Worm (Caenorhabditis elegans) whole organism, L4 larva: Measurements from ENCODE around the gene C06C6.8.

Experiments used
- F10B5.3 ChIP-seq: sonication (generic microtip); optimal IDR thresholded peaks from 2 replicates; lab custom pipeline; 2016; ENCODE audit warnings: mild to moderate bottlenecking, missing genetic modification characterization, missing compliant biosample characterization
- F37D6.2 ChIP-seq: sonication (generic microtip); optimal IDR thresholded peaks from 2 replicates; lab custom pipeline; 2016; ENCODE audit warnings: mild to moderate bottlenecking, missing genetic modification characterization, missing compliant biosample characterization
- R02D3.7 ChIP-seq: fragments of 150-350 bp; sonication (generic microtip); optimal IDR thresholded peaks from 3 replicates; lab custom pipeline; 2014; ENCODE audit warnings: missing biosample characterization, missing genetic modification characterization
- ama-1 ChIP-seq: fragments of 150-350 bp; optimal IDR thresholded peaks from 2 replicates; lab custom pipeline; 2014; ENCODE audit warnings: inconsistent platforms, mixed read lengths
- ceh-44 ChIP-seq: fragments of 200-800 bp; sonication (Bioruptor generic); IDR thresholded peaks from 2 replicates; pipeline ENCODE4 v1.3.6; 2022; ENCODE audit warnings: missing genetic modification reagents, missing genetic modification characterization, missing compliant biosample characterization
- daf-19 ChIP-seq: fragments of 200-800 bp; sonication (Bioruptor generic); conservative IDR thresholded peaks from 2 replicates; pipeline ENCODE4 v1.3.6; 2022; ENCODE audit warnings: missing genetic modification characterization, missing compliant biosample characterization
- daf-8 ChIP-seq: fragments of 200-800 bp; sonication (Bioruptor generic); IDR thresholded peaks from 2 replicates; pipeline ENCODE4 v1.3.6; 2022; ENCODE audit warnings: missing genetic modification characterization, missing compliant biosample characterization
- dmd-8 ChIP-seq: fragments of 200-800 bp; sonication (Bioruptor generic); IDR thresholded peaks from 2 replicates; pipeline ENCODE4 v1.3.6; 2022; ENCODE audit warnings: missing genetic modification characterization, missing compliant biosample characterization
- dmd-9 ChIP-seq: fragments of 200-800 bp; sonication (Bioruptor generic); IDR thresholded peaks from 2 replicates; pipeline ENCODE4 v1.3.6; 2022; ENCODE audit warnings: missing genetic modification reagents, missing genetic modification characterization, missing compliant biosample characterization
- egl-43 ChIP-seq: fragments of 200-800 bp; sonication (Bioruptor generic); IDR thresholded peaks from 2 replicates; pipeline ENCODE4 v1.3.6; 2022; ENCODE audit warnings: missing genetic modification reagents, missing genetic modification characterization, missing compliant biosample characterization
- gei-8 ChIP-seq: fragments of 200-800 bp; sonication (Bioruptor generic); optimal IDR thresholded peaks from 2 replicates; lab custom pipeline; 2018; ENCODE audit warnings: mild to moderate bottlenecking, missing genetic modification characterization, missing compliant biosample characterization
- hlh-11 ChIP-seq: fragments of 200-800 bp; sonication (Bioruptor generic); optimal IDR thresholded peaks from 2 replicates; lab custom pipeline; 2018; ENCODE audit warnings: mild to moderate bottlenecking, missing genetic modification characterization, missing compliant biosample characterization
- lin-29 ChIP-seq: fragments of 200-800 bp; sonication (Bioruptor generic); IDR thresholded peaks from 2 replicates; pipeline ENCODE4 v1.3.6; 2022; ENCODE audit warnings: missing genetic modification reagents, missing genetic modification characterization, missing compliant biosample characterization
- nhr-10 ChIP-seq: fragments of 150-350 bp; optimal IDR thresholded peaks from 2 replicates; lab custom pipeline; 2014; ENCODE audit warnings: missing biosample characterization, missing genetic modification characterization
- pqm-1 ChIP-seq: sonication (generic microtip); optimal IDR thresholded peaks from 2 replicates; lab custom pipeline; 2017; ENCODE audit warnings: missing biosample characterization, missing genetic modification characterization
- set-16 ChIP-seq: fragments of 200-800 bp; sonication (Bioruptor generic); IDR thresholded peaks from 2 replicates; pipeline ENCODE4 v1.3.6; 2022; ENCODE audit warnings: missing genetic modification reagents, missing genetic modification characterization, missing compliant biosample characterization
- tag-97 ChIP-seq: fragments of 200-800 bp; sonication (Bioruptor generic); IDR thresholded peaks from 2 replicates; pipeline ENCODE4 v1.3.6; 2022; ENCODE audit warnings: missing genetic modification characterization, missing compliant biosample characterization
- unc-130 ChIP-seq: sonication (generic microtip); optimal IDR thresholded peaks from 2 replicates; lab custom pipeline; 2016; ENCODE audit warnings: missing genetic modification reagents, missing genetic modification characterization, missing compliant biosample characterization
- zip-11 ChIP-seq: fragments of 200-800 bp; sonication (Bioruptor generic); IDR thresholded peaks from 2 replicates; pipeline ENCODE4 v1.3.6; 2022; ENCODE audit warnings: missing genetic modification characterization, missing compliant biosample characterization

Gene C06C6.8

ce11 chrV:16045837-16046236 is 48.9 kb downstream of the C06C6.8 start, which contains the start of gene T10C6.15 (continued):
- TF ChIP-seq dmd-9 (GFP tag; lab: Robert Waterston, UW) (no peak), daf-19 (no peak)

ce11 chrV:16046573-16046972 is 49.6 kb downstream of the C06C6.8 start, which contains the start of gene ZK285.2:
Gene ZK285.2 (plus strand): TSS chrV:16046873.
- TF ChIP-seq lin-29 (GFP tag; lab: Robert Waterston, UW) = no peak
- no peak for TF ChIP-seq zip-11 (GFP tag; lab: Robert Waterston, UW)
- TF ChIP-seq egl-43 (GFP tag; lab: Robert Waterston, UW) = no peak
- no peak for TF ChIP-seq R02D3.7 (tag; lab: Kevin White, UChicago)
- no peak for TF ChIP-seq ama-1 (lab: Kevin White, UChicago)
- TF ChIP-seq hlh-11 (tag; lab: Kevin White, UChicago) = no peak
- no peak for TF ChIP-seq gei-8 (GFP tag; lab: Kevin White, UChicago)
- no peak for TF ChIP-seq ceh-44 (GFP tag; lab: Robert Waterston, UW)
- TF ChIP-seq pqm-1 (tag; lab: Kevin White, UChicago) = no peak
- no peak for TF ChIP-seq unc-130 (GFP tag; lab: Kevin White, UChicago)
- TF ChIP-seq nhr-10 (tag; lab: Kevin White, UChicago) = no peak

DNA sequence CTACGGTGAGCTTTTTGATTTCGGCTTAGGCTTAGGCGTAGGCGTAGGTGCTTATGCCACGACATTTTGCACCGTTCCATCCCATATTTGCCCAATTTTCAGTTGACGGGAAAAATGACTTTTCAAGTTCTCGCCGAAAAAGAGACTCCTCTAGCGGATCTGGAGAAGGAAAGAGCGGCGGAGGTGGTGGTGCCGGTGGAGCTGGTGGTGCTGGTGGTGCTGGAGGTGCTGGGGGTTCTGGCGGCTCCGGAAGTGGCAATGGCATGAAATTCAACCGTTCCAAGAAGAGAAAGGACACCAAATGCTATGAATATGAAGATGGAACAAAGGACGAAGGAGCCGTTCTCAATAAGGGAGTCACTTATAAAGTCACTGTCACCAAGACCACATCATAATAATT is 50.1 kb downstream of the C06C6.8 start:
- TF ChIP-seq daf-8 (GFP tag; lab: Robert Waterston, UW) (no peak), dmd-8 (GFP tag; lab: Robert Waterston, UW) (no peak), ceh-44 (GFP tag; lab: Robert Waterston, UW) (no peak), F37D6.2 (tag; lab: Kevin White, UChicago) (no peak), set-16 (GFP tag; lab: Robert Waterston, UW) (peak; percentile 90), F10B5.3 (no peak), tag-97 (GFP tag; lab: Robert Waterston, UW) (no peak)
